Worm (Caenorhabditis elegans) whole organism, dauer: ENCODE results near the gene C37E2.10.

Experiments used
- unc-62 ChIP-seq: sonication (generic microtip); optimal IDR thresholded peaks from 2 replicates; lab custom pipeline; 2017; ENCODE audit warnings: missing biosample characterization, missing genetic modification reagents, missing genetic modification characterization

C37E2.10 gene

ce11 chrX:14169569-14170031, 9.2 kb upstream of the C37E2.10 start, which contains the start of gene sym-4:
Gene sym-4, minus strand, starts transcription at chrX:14169619.
- no peak for TF ChIP-seq unc-62 (GFP tag; lab: Kevin White, UChicago)

- TF ChIP-seq unc-62 (GFP tag; lab: Kevin White, UChicago), result no peak
Observed at ce11 chrX:14173850-14174249, 4.9 kb upstream of the C37E2.10 start, which contains the start of gene idhb-1. Gene idhb-1, minus strand, starts transcription at chrX:14174063.

ce11 chrX:14175740-14176139, 3.0 kb upstream of the C37E2.10 start, which contains the start of gene C37E2.2:
Gene C37E2.2, plus strand, starts transcription at chrX:14176040.
- TF ChIP-seq unc-62 (GFP tag; lab: Kevin White, UChicago), result no peak

- TF ChIP-seq unc-62 (GFP tag; lab: Kevin White, UChicago), result no peak
Observed at ce11 chrX:14179488-14179887, 700 bp downstream of the C37E2.10 start.

- no peak for TF ChIP-seq unc-62 (GFP tag; lab: Kevin White, UChicago)
Observed at ce11 chrX:14180151-14180550, 1.4 kb downstream of the C37E2.10 start, which contains the start of gene C37E2.3. Gene C37E2.3, plus strand, starts transcription at chrX:14180451.

ce11 chrX:14182514-14182913, 3.7 kb downstream of the C37E2.10 start:
- no peak for TF ChIP-seq unc-62 (GFP tag; lab: Kevin White, UChicago)

- TF ChIP-seq unc-62 (GFP tag; lab: Kevin White, UChicago), result no peak
Observed at ce11 chrX:14185631-14186030, 6.8 kb downstream of the C37E2.10 start.

ce11 chrX:14186466-14186865, 7.7 kb downstream of the C37E2.10 start, which contains the start of gene ceh-36:
Gene ceh-36, minus strand, starts transcription at chrX:14186566.
- TF ChIP-seq unc-62 (GFP tag; lab: Kevin White, UChicago), result no peak

- TF ChIP-seq unc-62 (GFP tag; lab: Kevin White, UChicago), result no peak
Observed at ce11 chrX:14194251-14194650, 15.5 kb downstream of the C37E2.10 start.

- TF ChIP-seq unc-62 (GFP tag; lab: Kevin White, UChicago), result no peak
Observed at ce11 chrX:14206321-14206720, 27.5 kb downstream of the C37E2.10 start.

ce11 chrX:14207942-14208341, 29.2 kb downstream of the C37E2.10 start, which contains the start of gene ceh-37:
Gene ceh-37, minus strand, starts transcription at chrX:14208000.
- TF ChIP-seq unc-62 (GFP tag; lab: Kevin White, UChicago), result no peak

- no peak for TF ChIP-seq unc-62 (GFP tag; lab: Kevin White, UChicago)
Observed at ce11 chrX:14213314-14213713, 34.5 kb downstream of the C37E2.10 start.

- no peak for TF ChIP-seq unc-62 (GFP tag; lab: Kevin White, UChicago)
Observed at ce11 chrX:14214520-14215023, 35.8 kb downstream of the C37E2.10 start, which contains the start of gene K06G5.1. Gene K06G5.1, plus strand, starts transcription at chrX:14214973.

ce11 chrX:14223156-14223555, 44.4 kb downstream of the C37E2.10 start, which contains the start of gene K06G5.3:
Gene K06G5.3, minus strand, starts transcription at chrX:14223256.
- TF ChIP-seq unc-62 (GFP tag; lab: Kevin White, UChicago), result no peak

- TF ChIP-seq unc-62 (GFP tag; lab: Kevin White, UChicago), result no peak
Observed at ce11 chrX:14225273-14225672, 46.5 kb downstream of the C37E2.10 start, which contains the start of gene cyp-13B2. Gene cyp-13B2, plus strand, starts transcription at chrX:14225573.

- TF ChIP-seq unc-62 (GFP tag; lab: Kevin White, UChicago), result no peak
Observed at ce11 chrX:14228764-14229163, 50.0 kb downstream of the C37E2.10 start.
